Worm (Caenorhabditis elegans) whole organism, L3 larva: ENCODE data around the gene C06H5.8.

Source experiments
- nhr-11 ChIP-seq: fragments of 150-350 bp; optimal IDR thresholded peaks from 2 replicates; lab custom pipeline; 2014; ENCODE audit warnings: missing biosample characterization, missing genetic modification characterization
- nhr-77 ChIP-seq: fragments of 150-350 bp; optimal IDR thresholded peaks from 2 replicates; lab custom pipeline; 2014; ENCODE audit warnings: missing biosample characterization, missing genetic modification characterization
- snpc-4 ChIP-seq: fragments of 150-350 bp; optimal IDR thresholded peaks from 2 replicates; lab custom pipeline; 2014; ENCODE audit warnings: missing biosample characterization, missing genetic modification characterization

- TF ChIP-seq nhr-77, result no peak
- TF ChIP-seq nhr-11 (tag; lab: Kevin White, UChicago), result no peak
- no peak for TF ChIP-seq snpc-4 (tag; lab: Kevin White, UChicago)
Measured at ce11 chrV:17952280-17952679, 33.5 kb downstream of the C06H5.8 start.
